Worm (Caenorhabditis elegans): ENCODE measurements around the gene C35D6.3.

C35D6.3 gene

ce11 chrIV:16324589-16324988 is 22.0 kb upstream of the C35D6.3 start, which contains the start of gene srz-105:
Gene srz-105 (plus strand): TSS chrIV:16324889.
- TF ChIP-seq ama-1 (optimal IDR thresholded peaks at IDR 0.05) (no peak), ama-1 (GFP tag; optimal IDR thresholded peaks at IDR 0.05) (no peak), F55B11.4 (tag; optimal IDR thresholded peaks at IDR 0.05; ENCODE audit: borderline replicate concordance, insufficient read depth) (no peak), let-526 (GFP tag; IDR thresholded peaks at IDR 0.05) (no peak), F22D6.2 (tag; optimal IDR thresholded peaks at IDR 0.05) (no peak), xnd-1 (tag; optimal IDR thresholded peaks at IDR 0.05) (no peak), C06A6.2 (GFP tag; conservative IDR thresholded peaks at IDR 0.05) (no peak), dpl-1 (GFP tag; optimal IDR thresholded peaks at IDR 0.05) (no peak), madf-10 (tag; optimal IDR thresholded peaks at IDR 0.05) (no peak), ekl-4 (GFP tag; IDR thresholded peaks at IDR 0.05) (no peak), egl-44 (GFP tag; IDR thresholded peaks at IDR 0.05) (no peak), him-1 (tag; optimal IDR thresholded peaks at IDR 0.05) (no peak), madf-6 (GFP tag; IDR thresholded peaks at IDR 0.05) (no peak), snpc-3.4 (tag; optimal IDR thresholded peaks at IDR 0.05) (no peak), mel-28 (tag; optimal IDR thresholded peaks at IDR 0.05; ENCODE audit: borderline replicate concordance) (no peak), atf-7 (tag; optimal IDR thresholded peaks at IDR 0.05) (no peak), nhr-80 (tag; optimal IDR thresholded peaks at IDR 0.05) (no peak), fkh-3 (tag; optimal IDR thresholded peaks at IDR 0.05) (no peak), madf-8 (GFP tag; conservative IDR thresholded peaks at IDR 0.05) (no peak), repo-1 (tag; optimal IDR thresholded peaks at IDR 0.05) (no peak), Y67H2A.10 (GFP tag; conservative IDR thresholded peaks at IDR 0.05) (no peak)

ce11 chrIV:16328519-16328918 is 18.1 kb upstream of the C35D6.3 start, which contains the start of gene K03D3.2:
Gene K03D3.2 (minus strand): TSS chrIV:16328619.
- no peak for TF ChIP-seq hsf-1 (GFP tag; IDR thresholded peaks at IDR 0.05)
- TF ChIP-seq nfyb-1 (GFP tag; IDR thresholded peaks at IDR 0.05): no peak
- TF ChIP-seq nhr-120 (GFP tag; IDR thresholded peaks at IDR 0.05): no peak
- no peak for TF ChIP-seq snpc-1.3 (tag; optimal IDR thresholded peaks at IDR 0.05; ENCODE audit: insufficient read depth)
- no peak for TF ChIP-seq F49E8.2 (tag; optimal IDR thresholded peaks at IDR 0.05; ENCODE audit: insufficient read depth)
- no peak for TF ChIP-seq bed-2 (GFP tag; IDR thresholded peaks at IDR 0.05)
- TF ChIP-seq nhr-179 (tag; optimal IDR thresholded peaks at IDR 0.05): no peak
- no peak for TF ChIP-seq F23B12.7 (tag; optimal IDR thresholded peaks at IDR 0.05; ENCODE audit: insufficient read depth)
- TF ChIP-seq lir-1 (GFP tag; conservative IDR thresholded peaks at IDR 0.05): no peak
- no peak for TF ChIP-seq egl-18 (GFP tag; IDR thresholded peaks at IDR 0.05)
- no peak for TF ChIP-seq akir-1 (GFP tag; optimal IDR thresholded peaks at IDR 0.05)
- no peak for TF ChIP-seq snpc-3.4 (tag; optimal IDR thresholded peaks at IDR 0.05)
- TF ChIP-seq F33H1.4 (GFP tag; IDR thresholded peaks at IDR 0.05): no peak
- no peak for TF ChIP-seq efl-1 (GFP tag; optimal IDR thresholded peaks at IDR 0.05)
- no peak for TF ChIP-seq cebp-2 (GFP tag; IDR thresholded peaks at IDR 0.05)
- TF ChIP-seq let-526 (GFP tag; IDR thresholded peaks at IDR 0.05): no peak
- no peak for TF ChIP-seq lin-26 (GFP tag; IDR thresholded peaks at IDR 0.05)
- no peak for TF ChIP-seq tbp1 (GFP tag; optimal IDR thresholded peaks at IDR 0.05)
- no peak for TF ChIP-seq chd-7 (tag; optimal IDR thresholded peaks at IDR 0.05)
- no peak for TF ChIP-seq lin-54 (GFP tag; optimal IDR thresholded peaks at IDR 0.05)
